Worm (Caenorhabditis elegans) whole organism, midembryonic: ENCODE data around the gene mlc-5.
A peak's percentile ranks its signal among the peaks of the same experiment; 100 is the strongest.

Experiments
- T22C8.4 ChIP-seq: fragments of 200-800 bp; sonication (Bioruptor generic); IDR thresholded peaks from 2 replicates; pipeline ENCODE4 v1.3.6; 2022; ENCODE audit warnings: missing genetic modification characterization, missing compliant biosample characterization
- cog-1 ChIP-seq: sonication (generic microtip); optimal IDR thresholded peaks from 2 replicates; lab custom pipeline; 2016; ENCODE audit warnings: missing genetic modification characterization, missing compliant biosample characterization
- flt-1 ChIP-seq: fragments of 200-800 bp; sonication (Bioruptor generic); IDR thresholded peaks from 2 replicates; pipeline ENCODE4 v1.3.6; 2022; ENCODE audit warnings: missing genetic modification characterization, missing compliant biosample characterization
- klf-2 ChIP-seq: fragments of 200-800 bp; sonication (Bioruptor generic); conservative IDR thresholded peaks from 2 replicates; pipeline ENCODE4 v1.3.6; 2022; ENCODE audit warnings: missing genetic modification reagents, missing genetic modification characterization, missing compliant biosample characterization
- med-1 ChIP-seq: sonication (generic microtip); optimal IDR thresholded peaks from 2 replicates; lab custom pipeline; 2017; ENCODE audit warnings: missing genetic modification characterization, mild to moderate bottlenecking, missing compliant biosample characterization, antibody characterized with exemption, missing genetic modification reagents; ENCODE audit not compliant: insufficient read depth
- ref-1 ChIP-seq: fragments of 200-800 bp; sonication (Bioruptor generic); conservative IDR thresholded peaks from 2 replicates; pipeline ENCODE4 v1.3.6; 2022; ENCODE audit warnings: missing genetic modification reagents, missing genetic modification characterization, missing compliant biosample characterization
- tab-1 ChIP-seq: fragments of 200-800 bp; sonication (Bioruptor generic); IDR thresholded peaks from 2 replicates; pipeline ENCODE4 v1.3.6; 2022; ENCODE audit warnings: missing genetic modification characterization, missing compliant biosample characterization
- ztf-23 ChIP-seq: fragments of 200-800 bp; sonication (Bioruptor generic); IDR thresholded peaks from 2 replicates; pipeline ENCODE4 v1.3.6; 2022; ENCODE audit warnings: missing genetic modification reagents, missing genetic modification characterization, missing compliant biosample characterization
- ztf-29 ChIP-seq: fragments of 200-800 bp; sonication (Bioruptor generic); IDR thresholded peaks from 2 replicates; pipeline ENCODE4 v1.3.6; 2022; ENCODE audit warnings: missing genetic modification reagents, missing genetic modification characterization, missing compliant biosample characterization

mlc-5 gene

DNA sequence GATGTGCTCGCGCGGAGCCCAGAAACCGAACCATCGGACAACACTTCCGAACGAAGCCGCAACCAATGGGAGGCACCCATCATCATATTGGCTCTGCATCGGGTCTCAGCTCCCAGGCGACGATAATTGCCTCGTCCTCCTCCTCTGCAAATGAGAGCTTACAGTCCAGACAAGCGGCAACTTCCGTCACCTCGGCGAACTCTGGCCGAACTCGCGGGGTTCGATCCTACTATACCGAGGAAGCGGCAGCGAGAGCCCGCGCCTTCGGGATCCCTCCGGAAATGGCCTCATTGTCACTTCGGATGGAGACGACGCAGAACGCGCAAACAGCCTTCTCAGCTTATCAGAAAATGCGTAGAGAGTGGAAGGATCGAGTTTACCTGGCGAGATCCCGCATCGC lies 31.8 kb downstream of the mlc-5 start:
- no peak for TF ChIP-seq ztf-29 (GFP tag; lab: Robert Waterston, UW)

DNA sequence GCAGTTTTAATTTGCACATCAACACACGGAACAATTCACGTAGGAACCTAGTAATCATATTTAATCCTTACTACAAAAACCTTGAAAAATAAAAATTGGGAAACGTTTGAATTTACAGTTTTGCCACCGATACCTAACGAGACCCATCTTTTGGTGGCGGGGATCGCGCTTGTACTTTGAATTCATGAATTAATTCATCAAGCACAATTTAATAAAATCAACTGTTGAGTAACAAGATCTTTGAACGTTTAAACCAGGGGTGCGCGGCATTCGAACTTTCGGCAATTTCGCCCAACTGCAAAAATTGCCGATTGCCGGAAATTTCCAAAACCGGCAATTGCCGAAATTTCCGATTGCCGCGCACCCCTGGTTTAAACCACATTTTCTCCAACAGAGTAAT lies 33.6 kb downstream of the mlc-5 start:
- TF ChIP-seq tab-1 (GFP tag; lab: Robert Waterston, UW), result no peak
- no peak for TF ChIP-seq ztf-29 (GFP tag; lab: Robert Waterston, UW)
- TF ChIP-seq klf-2 (GFP tag; lab: Robert Waterston, UW), result no peak
- no peak for TF ChIP-seq T22C8.4 (GFP tag; lab: Robert Waterston, UW)
- no peak for TF ChIP-seq ref-1

DNA sequence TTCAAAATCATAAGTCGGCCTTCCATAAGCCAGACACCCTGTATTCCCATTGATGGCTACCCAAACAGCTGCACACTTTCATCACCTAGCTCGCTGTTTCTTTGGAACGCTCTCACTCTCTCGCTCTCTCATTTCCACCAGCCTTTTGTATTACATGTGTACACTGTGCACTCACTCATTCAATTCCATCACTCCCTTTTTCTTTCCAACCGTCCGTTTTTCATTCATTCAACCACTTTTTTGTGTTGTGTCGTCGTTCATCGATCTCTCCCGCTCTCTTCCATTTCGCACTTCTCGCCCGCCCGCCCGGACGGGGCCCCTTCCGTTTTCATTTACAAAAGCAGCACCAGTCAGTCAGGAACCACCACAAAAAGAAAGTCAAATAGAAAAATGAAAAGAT lies 34.9 kb downstream of the mlc-5 start:
- TF ChIP-seq ztf-29 (GFP tag; lab: Robert Waterston, UW) (no peak), med-1 (GFP tag; lab: Kevin White, UChicago) (no peak), T22C8.4 (GFP tag; lab: Robert Waterston, UW) (no peak), klf-2 (GFP tag; lab: Robert Waterston, UW) (no peak), flt-1 (GFP tag; lab: Robert Waterston, UW) (no peak), ref-1 (no peak), cog-1 (tag; lab: Kevin White, UChicago) (no peak), ztf-23 (no peak), tab-1 (GFP tag; lab: Robert Waterston, UW) (no peak)

DNA sequence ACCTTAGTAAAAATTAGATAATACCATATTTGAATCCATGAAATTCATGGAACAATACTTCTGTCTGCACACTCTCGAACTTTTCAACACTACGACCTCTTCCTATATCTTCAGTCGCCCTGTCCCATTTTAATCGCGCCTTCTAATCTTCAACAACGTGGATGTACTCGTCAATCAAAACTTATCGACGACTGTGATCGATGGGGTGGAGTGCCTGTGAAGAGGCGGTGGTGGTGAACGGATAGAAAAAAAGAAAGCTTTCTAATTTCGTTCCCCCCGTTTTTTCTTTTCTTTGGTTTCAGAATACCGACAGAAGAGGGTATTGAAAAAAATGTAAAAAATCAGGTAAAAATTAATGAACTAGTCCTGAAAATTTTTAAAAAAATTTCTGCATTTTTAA lies 35.9 kb downstream of the mlc-5 start:
- no peak for TF ChIP-seq cog-1 (tag; lab: Kevin White, UChicago)
- no peak for TF ChIP-seq ztf-29 (GFP tag; lab: Robert Waterston, UW)
- no peak for TF ChIP-seq T22C8.4 (GFP tag; lab: Robert Waterston, UW)
- TF ChIP-seq ref-1, result no peak
- TF ChIP-seq klf-2 (GFP tag; lab: Robert Waterston, UW), result no peak
- no peak for TF ChIP-seq flt-1 (GFP tag; lab: Robert Waterston, UW)
- no peak for TF ChIP-seq tab-1 (GFP tag; lab: Robert Waterston, UW)
- no peak for TF ChIP-seq ztf-23
- no peak for TF ChIP-seq med-1 (GFP tag; lab: Kevin White, UChicago)

DNA sequence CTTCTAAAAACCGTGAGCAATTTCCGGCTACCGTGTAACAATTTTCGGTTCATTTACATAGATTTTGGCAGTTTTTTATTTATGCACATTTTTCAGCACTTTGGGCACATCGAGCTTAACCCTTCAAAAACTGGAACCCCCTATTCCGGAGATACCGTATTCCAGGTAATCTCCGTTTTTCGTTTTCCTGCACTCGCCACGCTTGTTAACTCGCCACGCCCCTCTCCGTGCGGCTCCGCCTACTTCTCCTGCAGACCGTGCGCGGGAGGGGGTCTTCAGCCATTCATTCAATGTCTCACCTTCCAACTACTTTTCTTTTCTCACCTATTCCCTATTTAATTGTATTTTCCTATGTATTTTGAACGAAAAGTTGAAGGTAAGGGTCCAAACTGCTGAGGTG lies 37.0 kb downstream of the mlc-5 start:
- TF ChIP-seq tab-1 (GFP tag; lab: Robert Waterston, UW), result no peak
- TF ChIP-seq ztf-29 (GFP tag; lab: Robert Waterston, UW), result no peak
- no peak for TF ChIP-seq cog-1 (tag; lab: Kevin White, UChicago)
- TF ChIP-seq T22C8.4 (GFP tag; lab: Robert Waterston, UW), result no peak
- 0 out of 2 replicates have a peak, but pooled peaks have one; percentile 58 for TF ChIP-seq flt-1 (GFP tag; lab: Robert Waterston, UW)

DNA sequence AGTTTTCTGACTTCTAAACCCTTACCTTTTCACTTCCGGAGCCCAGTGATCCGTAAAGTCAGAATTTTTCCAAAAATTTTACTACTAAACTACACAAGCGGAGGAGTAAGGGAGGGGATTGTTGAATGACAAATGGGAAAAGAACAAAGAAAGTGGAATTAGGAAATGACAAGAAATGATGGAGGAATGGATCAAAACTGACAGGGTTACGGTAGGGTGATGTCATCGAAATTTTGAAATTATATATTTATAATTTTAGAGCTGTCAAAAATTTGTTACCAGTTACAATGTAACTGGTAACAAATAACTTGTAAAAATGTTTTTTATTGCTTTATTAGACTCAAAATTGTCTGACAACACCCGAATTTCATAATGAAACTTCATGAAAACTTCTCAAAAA lies 43.3 kb downstream of the mlc-5 start:
- TF ChIP-seq T22C8.4 (GFP tag; lab: Robert Waterston, UW) (no peak), klf-2 (GFP tag; lab: Robert Waterston, UW) (no peak), med-1 (GFP tag; lab: Kevin White, UChicago) (no peak), cog-1 (tag; lab: Kevin White, UChicago) (no peak), ref-1 (no peak), tab-1 (GFP tag; lab: Robert Waterston, UW) (no peak), ztf-23 (no peak), ztf-29 (GFP tag; lab: Robert Waterston, UW) (no peak), flt-1 (GFP tag; lab: Robert Waterston, UW) (no peak)

DNA sequence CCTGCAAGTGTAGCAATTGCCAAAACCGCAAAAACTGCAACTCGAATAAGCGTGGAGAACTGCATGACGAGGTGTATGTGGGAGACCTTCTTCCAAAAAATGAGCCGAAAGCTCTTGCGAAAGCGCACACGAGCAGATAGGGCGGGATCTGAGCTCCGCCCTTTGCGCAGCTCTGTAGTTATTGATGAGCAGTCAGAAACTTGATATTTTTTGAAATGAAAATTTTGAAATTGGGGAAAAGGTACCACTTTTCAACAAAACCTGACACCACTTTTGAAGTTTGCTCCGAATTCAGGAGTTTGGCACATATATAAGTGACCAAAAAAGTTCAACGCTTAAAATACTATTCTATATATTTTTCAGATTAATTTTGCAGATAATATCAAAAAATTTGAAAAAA lies 44.6 kb downstream of the mlc-5 start, which contains the start of gene flp-15:
flp-15 (minus strand) TSS at position 101 of the 400 bp plus-strand sequence.
- TF ChIP-seq klf-2 (GFP tag; lab: Robert Waterston, UW) (no peak), ztf-23 (no peak), T22C8.4 (GFP tag; lab: Robert Waterston, UW) (no peak), flt-1 (GFP tag; lab: Robert Waterston, UW) (no peak), med-1 (GFP tag; lab: Kevin White, UChicago) (no peak)

DNA sequence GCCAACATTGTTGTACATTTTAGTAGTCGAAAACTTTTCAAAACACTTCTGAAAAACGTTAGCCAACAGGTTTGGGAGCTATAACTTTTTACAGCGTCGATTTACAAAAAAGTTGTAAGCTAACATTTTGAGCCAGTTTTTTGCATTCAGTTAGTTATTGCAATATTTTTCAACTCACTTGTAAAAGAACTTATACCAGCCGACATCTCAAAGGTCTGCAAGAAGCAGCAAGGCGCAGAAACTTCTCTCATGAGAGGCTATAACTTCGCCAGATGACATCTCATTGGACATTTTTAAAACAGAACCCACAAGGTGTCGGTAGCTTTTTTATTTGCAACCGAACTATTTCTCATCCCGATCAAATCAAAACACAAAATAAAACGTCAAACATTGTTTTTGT lies 46.4 kb downstream of the mlc-5 start:
- TF ChIP-seq cog-1 (tag; lab: Kevin White, UChicago) (no peak), tab-1 (GFP tag; lab: Robert Waterston, UW) (no peak), med-1 (GFP tag; lab: Kevin White, UChicago) (no peak), T22C8.4 (GFP tag; lab: Robert Waterston, UW) (no peak), ztf-29 (GFP tag; lab: Robert Waterston, UW) (no peak), klf-2 (GFP tag; lab: Robert Waterston, UW) (no peak), flt-1 (GFP tag; lab: Robert Waterston, UW) (no peak)

DNA sequence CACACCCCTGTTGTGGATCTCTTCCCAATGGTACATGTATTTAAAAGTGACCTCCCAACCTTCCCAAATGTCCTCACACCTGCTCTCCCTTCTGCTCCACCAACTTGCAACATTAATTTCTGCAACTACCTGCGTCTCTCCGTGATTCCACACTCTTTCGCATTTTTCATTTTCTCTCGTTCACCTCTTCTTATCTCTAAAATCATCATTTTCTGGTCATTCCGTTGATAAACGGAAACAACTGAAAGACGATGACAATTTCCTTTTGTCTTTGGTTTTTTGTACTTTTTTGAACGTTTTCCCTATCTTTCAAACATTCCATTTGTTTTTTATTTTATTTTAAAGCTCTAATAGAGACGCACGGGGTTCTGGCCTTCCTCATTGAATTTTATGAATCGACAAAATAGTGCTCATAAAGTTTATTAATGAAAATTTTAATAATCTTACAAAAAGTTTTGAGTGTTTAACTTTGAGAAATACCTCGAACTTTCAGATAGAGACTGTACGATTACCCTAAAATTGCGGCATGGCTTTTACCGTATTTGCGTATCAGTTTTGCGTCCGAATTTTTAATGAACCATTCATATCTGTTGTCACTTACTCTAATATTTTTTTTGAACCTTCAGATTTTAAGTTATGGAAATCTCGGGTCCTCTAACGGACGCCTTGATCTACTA lies 49.7 kb downstream of the mlc-5 start, which contains the start of gene aqp-11:
aqp-11 (plus strand) TSS at position 627 of the 677 bp plus-strand sequence.
- no peak for TF ChIP-seq ztf-29 (GFP tag; lab: Robert Waterston, UW)
- no peak for TF ChIP-seq flt-1 (GFP tag; lab: Robert Waterston, UW)
- TF ChIP-seq cog-1 (tag; lab: Kevin White, UChicago), result no peak
